Fruit fly (Drosophila melanogaster): ENCODE results near the gene gammaTub23C.

dm6 chr2L:2958858-2959257 is 13.8 kb upstream of the gammaTub23C start:
- TF ChIP-seq Dll (optimal IDR thresholded peaks at IDR 0.05) (no peak), psq (optimal IDR thresholded peaks at IDR 0.05) (no peak), usp (GFP tag; optimal IDR thresholded peaks at IDR 0.05) (no peak), pan (optimal IDR thresholded peaks at IDR 0.05) (no peak)
